Fruit fly (Drosophila melanogaster) whole organism, embryonic: ENCODE measurements around the gene CG11374.

Source experiments
- Atf6 ChIP-seq: fragments of 200-800 bp; sonication (Bioruptor generic); IDR thresholded peaks from 2 replicates; pipeline ENCODE4 v1.3.6; 2022; ENCODE audit warnings: missing biosample characterization, missing genetic modification characterization
- CG1233 ChIP-seq: fragments of 200-800 bp; sonication (Bioruptor generic); optimal IDR thresholded peaks from 4 replicates; lab custom pipeline; 2018; ENCODE audit warnings: missing biosample characterization, mild to moderate bottlenecking, missing genetic modification characterization
- CG12769 ChIP-seq: fragments of 200-800 bp; sonication (Bioruptor generic); optimal IDR thresholded peaks from 2 replicates; lab custom pipeline; 2019; ENCODE audit warnings: missing biosample characterization, mild to moderate bottlenecking, missing genetic modification characterization, moderate library complexity
- CG13123 ChIP-seq: fragments of 200-800 bp; sonication (Bioruptor generic); optimal IDR thresholded peaks from 2 replicates; lab custom pipeline; 2016; ENCODE audit warnings: missing biosample characterization, missing genetic modification characterization
- CG13287 ChIP-seq: fragments of 200-800 bp; sonication (Bioruptor generic); IDR thresholded peaks from 2 replicates; pipeline ENCODE4 v1.3.6; 2022; ENCODE audit warnings: missing biosample characterization, missing genetic modification characterization; ENCODE audit not compliant: partially characterized antibody
- CG14014 ChIP-seq: fragments of 200-800 bp; sonication (Bioruptor generic); IDR thresholded peaks from 2 replicates; pipeline ENCODE4 v1.3.6; 2022; ENCODE audit warnings: missing biosample characterization, missing genetic modification characterization
- CG1647 ChIP-seq: fragments of 200-800 bp; sonication (Bioruptor generic); optimal IDR thresholded peaks from 3 replicates; lab custom pipeline; 2016; ENCODE audit warnings: missing biosample characterization, missing genetic modification characterization
- CG2202 ChIP-seq: fragments of 200-800 bp; sonication (Bioruptor generic); optimal IDR thresholded peaks from 2 replicates; lab custom pipeline; 2018; ENCODE audit warnings: missing biosample characterization, mild to moderate bottlenecking, missing genetic modification characterization
- CG2875 ChIP-seq: fragments of 200-800 bp; sonication (Bioruptor generic); optimal IDR thresholded peaks from 2 replicates; lab custom pipeline; 2017; ENCODE audit warnings: missing biosample characterization, mild to moderate bottlenecking, missing genetic modification characterization, missing genetic modification reagents
- CG33213 ChIP-seq: fragments of 200-800 bp; sonication (Bioruptor generic); optimal IDR thresholded peaks from 3 replicates; lab custom pipeline; 2016; ENCODE audit warnings: missing biosample characterization, missing genetic modification characterization
- CG4617 ChIP-seq: fragments of 200-800 bp; sonication (Bioruptor generic); optimal IDR thresholded peaks from 3 replicates; lab custom pipeline; 2016; ENCODE audit warnings: missing biosample characterization, missing genetic modification characterization, borderline replicate concordance
- CG6683 ChIP-seq: fragments of 200-800 bp; sonication (Bioruptor generic); optimal IDR thresholded peaks from 2 replicates; lab custom pipeline; 2017; ENCODE audit warnings: missing biosample characterization, mild to moderate bottlenecking, missing genetic modification characterization, missing genetic modification reagents
- CG7928 ChIP-seq: fragments of 200-800 bp; sonication (Bioruptor generic); optimal IDR thresholded peaks from 2 replicates; lab custom pipeline; 2017; ENCODE audit warnings: missing biosample characterization, mild to moderate bottlenecking, missing genetic modification characterization
- Camta ChIP-seq: fragments of 200-800 bp; sonication (Bioruptor generic); optimal IDR thresholded peaks from 2 replicates; lab custom pipeline; 2016; ENCODE audit warnings: missing biosample characterization, missing genetic modification characterization
- CrebB ChIP-seq: fragments of 200-800 bp; sonication (Bioruptor generic); optimal IDR thresholded peaks from 3 replicates; lab custom pipeline; 2018; ENCODE audit warnings: missing biosample characterization, mild to moderate bottlenecking, missing genetic modification characterization
- D19A ChIP-seq: fragments of 200-800 bp; optimal IDR thresholded peaks from 3 replicates; lab custom pipeline; 2019; ENCODE audit warnings: missing biosample characterization, mild to moderate bottlenecking, missing genetic modification characterization, moderate library complexity
- Dad ChIP-seq: fragments of 200-800 bp; sonication (Bioruptor generic); optimal IDR thresholded peaks from 3 replicates; lab custom pipeline; 2016; ENCODE audit warnings: missing biosample characterization, missing genetic modification characterization
- Dll ChIP-seq: fragments of 200-800 bp; sonication (Bioruptor generic); IDR thresholded peaks from 4 replicates; pipeline ENCODE4 v1.3.6; 2022; ENCODE audit warnings: missing biosample characterization, missing genetic modification characterization; ENCODE audit not compliant: partially characterized antibody
- E2f1 ChIP-seq: fragments of 200-800 bp; sonication (Bioruptor generic); IDR thresholded peaks from 2 replicates; pipeline ENCODE4 v1.3.6; 2022; ENCODE audit warnings: missing biosample characterization, missing genetic modification characterization
- Fer3 ChIP-seq: fragments of 200-800 bp; sonication (Bioruptor generic); optimal IDR thresholded peaks from 2 replicates; lab custom pipeline; 2018; ENCODE audit warnings: missing biosample characterization, mild to moderate bottlenecking, missing genetic modification characterization, moderate library complexity
- Med ChIP-seq: fragments of 200-800 bp; sonication (Bioruptor generic); peaks from one replicate; lab custom pipeline; 2016; ENCODE audit warnings: missing biosample characterization, missing genetic modification characterization, mild to moderate bottlenecking, inconsistent platforms, moderate library complexity
- Meics ChIP-seq: fragments of 200-800 bp; sonication (Bioruptor generic); optimal IDR thresholded peaks from 2 replicates; lab custom pipeline; 2017; ENCODE audit warnings: missing biosample characterization, mild to moderate bottlenecking, missing genetic modification characterization
- Nf-YA ChIP-seq: fragments of 200-800 bp; sonication (Bioruptor generic); IDR thresholded peaks from 2 replicates; pipeline ENCODE4 v1.3.6; 2022; ENCODE audit warnings: missing biosample characterization, missing genetic modification characterization
- NfI ChIP-seq: fragments of 200-800 bp; sonication (Bioruptor generic); optimal IDR thresholded peaks from 3 replicates; lab custom pipeline; 2018; ENCODE audit warnings: missing biosample characterization, mild to moderate bottlenecking, missing genetic modification characterization, moderate library complexity
- PHDP ChIP-seq: fragments of 200-800 bp; sonication (Bioruptor generic); optimal IDR thresholded peaks from 3 replicates; lab custom pipeline; 2018; ENCODE audit warnings: missing biosample characterization, mild to moderate bottlenecking, missing genetic modification characterization, moderate library complexity
- Rfx ChIP-seq: fragments of 200-800 bp; sonication (Bioruptor generic); IDR thresholded peaks from 2 replicates; pipeline ENCODE4 v1.3.6; 2022; ENCODE audit warnings: missing biosample characterization, missing genetic modification characterization
- ash1 ChIP-seq: fragments of 200-800 bp; sonication (Bioruptor generic); optimal IDR thresholded peaks from 2 replicates; lab custom pipeline; 2018; ENCODE audit warnings: missing biosample characterization, mild to moderate bottlenecking, missing genetic modification characterization
- caup ChIP-seq: fragments of 200-800 bp; sonication (Bioruptor generic); optimal IDR thresholded peaks from 3 replicates; lab custom pipeline; 2017; ENCODE audit warnings: missing biosample characterization, mild to moderate bottlenecking, missing genetic modification characterization, moderate library complexity; ENCODE audit not compliant: severe bottlenecking
- chif ChIP-seq, 2 experiments: fragments of 200-800 bp; sonication (Bioruptor generic); optimal IDR thresholded peaks; 3 replicates each; lab custom pipeline; 2016; ENCODE audit warnings: missing biosample characterization in 2 of 2, missing genetic modification characterization in 2 of 2
- ci ChIP-seq: fragments of 200-800 bp; sonication (Bioruptor generic); IDR thresholded peaks from 3 replicates; pipeline ENCODE4 v1.3.6; 2022; ENCODE audit warnings: missing biosample characterization, missing genetic modification characterization
- esg ChIP-seq: fragments of 200-800 bp; sonication (Bioruptor generic); conservative IDR thresholded peaks from 2 replicates; pipeline ENCODE4 v1.3.6; 2022; ENCODE audit warnings: missing biosample characterization, missing genetic modification characterization
- exex ChIP-seq: fragments of 200-800 bp; sonication (Bioruptor generic); optimal IDR thresholded peaks from 4 replicates; lab custom pipeline; 2018; ENCODE audit warnings: missing biosample characterization, mild to moderate bottlenecking, missing genetic modification characterization, moderate library complexity
- fd64A ChIP-seq: fragments of 200-800 bp; sonication (Bioruptor generic); optimal IDR thresholded peaks from 3 replicates; lab custom pipeline; 2018; ENCODE audit warnings: missing biosample characterization, mild to moderate bottlenecking, missing genetic modification characterization
- gsb ChIP-seq: fragments of 200-800 bp; sonication (Bioruptor generic); IDR thresholded peaks from 2 replicates; pipeline ENCODE4 v1.3.6; 2022; ENCODE audit warnings: missing biosample characterization, missing genetic modification characterization
- hkb ChIP-seq, 2 experiments: fragments of 200-800 bp in 1 of 2; fragments of >200 bp in 1 of 2; sonication (Bioruptor generic) in 1 of 2; IDR thresholded peaks in 1 of 2; optimal IDR thresholded peaks in 1 of 2; 2 replicates each; pipeline versions ENCODE4 v1.3.6 to Lab custom; 2017 to 2022; ENCODE audit warnings: missing biosample characterization in 1 of 2, missing genetic modification characterization in 1 of 2
- kah ChIP-seq: fragments of 200-800 bp; sonication (Bioruptor generic); optimal IDR thresholded peaks from 2 replicates; lab custom pipeline; 2018; ENCODE audit warnings: missing biosample characterization, mild to moderate bottlenecking, missing genetic modification characterization
- klu ChIP-seq: fragments of 200-800 bp; sonication (Bioruptor generic); IDR thresholded peaks from 2 replicates; pipeline ENCODE4 v1.3.6; 2022; ENCODE audit warnings: missing biosample characterization, missing genetic modification characterization
- knrl ChIP-seq: fragments of 200-800 bp; sonication (Bioruptor generic); IDR thresholded peaks from 3 replicates; pipeline ENCODE4 v1.3.6; 2022; ENCODE audit warnings: missing biosample characterization, missing genetic modification characterization; ENCODE audit not compliant: partially characterized antibody
- lab ChIP-seq: fragments of 200-800 bp; sonication (Bioruptor generic); optimal IDR thresholded peaks from 3 replicates; lab custom pipeline; 2017; ENCODE audit warnings: missing biosample characterization, missing genetic modification characterization, mild to moderate bottlenecking, moderate library complexity, missing genetic modification reagents
- mirr ChIP-seq: fragments of 200-800 bp; sonication (Bioruptor generic); optimal IDR thresholded peaks from 3 replicates; lab custom pipeline; 2018; ENCODE audit warnings: missing biosample characterization, mild to moderate bottlenecking, missing genetic modification characterization
- mld ChIP-seq: fragments of 200-800 bp; sonication (Bioruptor generic); IDR thresholded peaks from 3 replicates; pipeline ENCODE4 v1.3.6; 2022; ENCODE audit warnings: missing biosample characterization, missing genetic modification characterization; ENCODE audit not compliant: partially characterized antibody
- org-1 ChIP-seq: fragments of 200-800 bp; sonication (Bioruptor generic); optimal IDR thresholded peaks from 2 replicates; lab custom pipeline; 2017; ENCODE audit warnings: missing biosample characterization, missing genetic modification characterization
- pan ChIP-seq, 4 experiments: fragments of >200 bp in 3 of 4; fragments of 200-800 bp in 1 of 4; sonication (Bioruptor generic) in 1 of 4; optimal IDR thresholded peaks in 3 of 4; IDR thresholded peaks in 1 of 4; 2 replicates each; pipeline versions ENCODE4 v1.3.6 to Lab custom; 2017 to 2022; ENCODE audit warnings: missing biosample characterization in 2 of 4, missing genetic modification characterization in 2 of 4, mixed read lengths in 1 of 4
- pfk ChIP-seq: fragments of 200-800 bp; sonication (Bioruptor generic); optimal IDR thresholded peaks from 2 replicates; lab custom pipeline; 2018; ENCODE audit warnings: missing biosample characterization, mild to moderate bottlenecking, missing genetic modification characterization, moderate library complexity
- schlank ChIP-seq: fragments of 200-800 bp; sonication (Bioruptor generic); optimal IDR thresholded peaks from 2 replicates; lab custom pipeline; 2018; ENCODE audit warnings: missing biosample characterization, mild to moderate bottlenecking, missing genetic modification characterization
- seq ChIP-seq: fragments of 200-800 bp; sonication (Bioruptor generic); IDR thresholded peaks from 2 replicates; pipeline ENCODE4 v1.3.6; 2022; ENCODE audit warnings: missing biosample characterization, missing genetic modification characterization
- sob ChIP-seq: fragments of 200-800 bp; sonication (Bioruptor generic); IDR thresholded peaks from 2 replicates; pipeline ENCODE4 v1.3.6; 2022; ENCODE audit warnings: missing biosample characterization, missing genetic modification characterization
- zfh1 ChIP-seq: fragments of 200-800 bp; sonication (Bioruptor generic); IDR thresholded peaks from 3 replicates; pipeline ENCODE4 v1.3.6; 2022; ENCODE audit warnings: missing biosample characterization, missing genetic modification characterization

The CG11374 gene

dm6 chr2L:117750-118149 is 41.6 kb downstream of the CG11374 start (continued):
- TF ChIP-seq chif (GFP tag; optimal IDR thresholded peaks at IDR 0.05; lab: Kevin White, UChicago) = peak in 1 of 2 experiments; percentile 3
- TF ChIP-seq CG4617 = no peak
- no peak for TF ChIP-seq CG7928
- peak; percentile 35 for TF ChIP-seq Fer3 (tag; lab: Kevin White, UChicago)
- peak; percentile 11 for TF ChIP-seq exex (tag; lab: Kevin White, UChicago)
- peak; percentile 82 for TF ChIP-seq lab (GFP tag; lab: Kevin White, UChicago)
- TF ChIP-seq CG1233 (GFP tag; lab: Kevin White, UChicago) = peak; percentile 43
- peak; percentile 38; the same call in 1 of the 2 replicates for TF ChIP-seq E2f1 (GFP tag; lab: Robert Waterston, UW)
- peak; percentile 6 for TF ChIP-seq CG13123 (GFP tag; lab: Kevin White, UChicago)
- TF ChIP-seq Rfx = peak; percentile 40; the same call in 1 of the 2 replicates
- TF ChIP-seq Dll = no peak
- peak; percentile 62; the same call in 1 of the 2 replicates for TF ChIP-seq sob (GFP tag; lab: Robert Waterston, UW)
- 0 out of 3 replicates have a peak, but pooled peaks have one; percentile 23 for TF ChIP-seq zfh1 (GFP tag; lab: Robert Waterston, UW)
- peak; percentile 62; the same call in 1 of the 2 replicates for TF ChIP-seq CG14014
- peak; percentile 85 for TF ChIP-seq Med (GFP tag; lab: Kevin White, UChicago)
- TF ChIP-seq klu = no peak
- TF ChIP-seq schlank = peak; percentile 37
- TF ChIP-seq CG2875 (GFP tag; lab: Kevin White, UChicago) = peak; percentile 56
- TF ChIP-seq gsb (GFP tag; lab: Robert Waterston, UW) = 0 out of 2 replicates have a peak, but pooled peaks have one; percentile 10
- TF ChIP-seq pan (optimal IDR thresholded peaks at IDR 0.05; lab: Kevin White, UChicago) = no peak
- TF ChIP-seq pan (GFP tag; optimal IDR thresholded peaks at IDR 0.05 in 1 of 2, IDR thresholded peaks at IDR 0.05 in 1 of 2) = peak in 1 of 2 experiments; percentile 41
- peak; percentile 72; the same call in 2 of the 3 replicates for TF ChIP-seq ci (GFP tag; lab: Robert Waterston, UW)
- TF ChIP-seq knrl (GFP tag; lab: Robert Waterston, UW) = no peak
- peak; percentile 27 for TF ChIP-seq PHDP (tag; lab: Kevin White, UChicago)
- TF ChIP-seq D19A (tag; lab: Kevin White, UChicago) = no peak
- TF ChIP-seq Dad (GFP tag; lab: Kevin White, UChicago) = no peak
- peak; percentile 5 for TF ChIP-seq Camta (GFP tag; lab: Kevin White, UChicago)
- TF ChIP-seq mirr = peak; percentile 70
- TF ChIP-seq hkb (optimal IDR thresholded peaks at IDR 0.05; lab: Kevin White, UChicago) = no peak
- peak; percentile 56 for TF ChIP-seq hkb (GFP tag; IDR thresholded peaks at IDR 0.05; lab: Robert Waterston, UW)
- peak; percentile 31 for TF ChIP-seq caup (GFP tag; lab: Kevin White, UChicago)
- peak; percentile 19 for TF ChIP-seq CG33213
- TF ChIP-seq esg = no peak
- no peak for TF ChIP-seq kah (GFP tag; lab: Kevin White, UChicago)
- peak; percentile 20 for TF ChIP-seq CrebB (tag; lab: Kevin White, UChicago)
- 0 out of 2 replicates have a peak, but pooled peaks have one; percentile 12 for TF ChIP-seq Nf-YA (GFP tag; lab: Robert Waterston, UW)
- peak; percentile 28 for TF ChIP-seq CG12769 (tag; lab: Kevin White, UChicago)
- TF ChIP-seq seq = peak; percentile 28; the same call in 1 of the 2 replicates
- peak; percentile 32 for TF ChIP-seq Meics (GFP tag; lab: Kevin White, UChicago)
- 0 out of 2 replicates have a peak, but pooled peaks have one; percentile 36 for TF ChIP-seq Atf6 (GFP tag; lab: Robert Waterston, UW)
- TF ChIP-seq CG2202 (tag; lab: Kevin White, UChicago) = peak; percentile 4
- peak; percentile 32 for TF ChIP-seq pfk (GFP tag; lab: Kevin White, UChicago)
- peak; percentile 13 for TF ChIP-seq NfI (GFP tag; lab: Kevin White, UChicago)
- TF ChIP-seq fd64A (GFP tag; lab: Kevin White, UChicago) = peak; percentile 57
- no peak for TF ChIP-seq CG13287 (GFP tag; lab: Robert Waterston, UW)
- peak; percentile 10 for TF ChIP-seq CG1647 (GFP tag; lab: Kevin White, UChicago)
- TF ChIP-seq org-1 (GFP tag; lab: Kevin White, UChicago) = no peak
- no peak for TF ChIP-seq mld (GFP tag; lab: Robert Waterston, UW)
- TF ChIP-seq CG6683 = peak; percentile 49
- peak; percentile 6 for TF ChIP-seq ash1 (GFP tag; lab: Kevin White, UChicago)
